Worm (Caenorhabditis elegans) whole organism, L4/young adult: ENCODE data around the gene gadr-4.

Experiments
- W03F9.2 ChIP-seq: fragments of 150-350 bp; optimal IDR thresholded peaks from 2 replicates; lab custom pipeline; 2014; ENCODE audit warnings: missing biosample characterization, missing genetic modification characterization
- dao-5 ChIP-seq: sonication (generic microtip); optimal IDR thresholded peaks from 2 replicates; lab custom pipeline; 2016; ENCODE audit warnings: missing genotype, missing genetic modification characterization, moderate library complexity, missing compliant biosample characterization
- him-1 ChIP-seq: sonication (generic microtip); optimal IDR thresholded peaks from 2 replicates; lab custom pipeline; 2016; ENCODE audit warnings: missing genotype, missing genetic modification reagents, missing genetic modification characterization, missing compliant biosample characterization

DNA sequence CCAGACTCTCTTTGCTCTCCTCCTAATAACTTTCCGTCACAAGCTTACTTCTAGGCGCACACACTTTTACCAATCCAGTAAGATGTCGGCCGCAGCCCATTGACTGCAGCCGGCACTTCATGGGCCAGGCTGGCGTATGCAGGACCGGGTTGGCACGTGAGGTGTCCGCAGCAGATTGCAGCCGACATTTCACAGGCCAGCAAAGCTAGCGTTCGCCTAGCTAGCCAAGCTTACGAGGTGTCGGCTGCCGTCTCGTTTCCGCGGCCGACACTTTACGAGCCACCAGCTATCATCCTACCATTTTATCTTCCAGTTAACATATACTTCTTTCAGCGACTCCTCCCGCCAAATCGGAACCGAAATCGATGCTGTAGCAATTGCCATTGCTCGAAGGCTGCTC is 23.2 kb upstream of the gadr-4 start:
- TF ChIP-seq him-1 (tag; lab: Kevin White, UChicago): no peak
- TF ChIP-seq W03F9.2 (tag; lab: Kevin White, UChicago): no peak
- TF ChIP-seq dao-5: no peak
